Fruit fly (Drosophila melanogaster) whole organism, embryonic: ENCODE results near the gene Fum1.

ENCODE experiments used
- Adf1 ChIP-seq: fragments of 200-800 bp; sonication (Bioruptor generic); IDR thresholded peaks from 2 replicates; pipeline ENCODE4 v1.3.6; 2022; ENCODE audit warnings: missing biosample characterization, missing genetic modification characterization
- CG10543 ChIP-seq: fragments of 200-800 bp; sonication (Bioruptor generic); optimal IDR thresholded peaks from 3 replicates; lab custom pipeline; 2017; ENCODE audit warnings: missing biosample characterization, mild to moderate bottlenecking, missing genetic modification characterization, moderate library complexity
- CG12744 ChIP-seq: fragments of 200-800 bp; sonication (Bioruptor generic); optimal IDR thresholded peaks from 2 replicates; lab custom pipeline; 2016; ENCODE audit warnings: missing biosample characterization, missing genetic modification characterization
- CG13123 ChIP-seq: fragments of 200-800 bp; sonication (Bioruptor generic); optimal IDR thresholded peaks from 2 replicates; lab custom pipeline; 2016; ENCODE audit warnings: missing biosample characterization, missing genetic modification characterization
- CG13287 ChIP-seq: fragments of 200-800 bp; sonication (Bioruptor generic); IDR thresholded peaks from 2 replicates; pipeline ENCODE4 v1.3.6; 2022; ENCODE audit warnings: missing biosample characterization, missing genetic modification characterization; ENCODE audit not compliant: partially characterized antibody
- CG13624 ChIP-seq: fragments of 200-800 bp; sonication (Bioruptor generic); optimal IDR thresholded peaks from 2 replicates; lab custom pipeline; 2016; ENCODE audit warnings: missing biosample characterization, missing genetic modification characterization
- CG15479 ChIP-seq: fragments of 200-800 bp; sonication (Bioruptor generic); optimal IDR thresholded peaks from 3 replicates; lab custom pipeline; 2019; ENCODE audit warnings: missing biosample characterization, mild to moderate bottlenecking, missing genetic modification characterization, moderate library complexity
- CG17186 ChIP-seq: fragments of 200-800 bp; sonication (Bioruptor generic); optimal IDR thresholded peaks from 3 replicates; lab custom pipeline; 2017; ENCODE audit warnings: missing biosample characterization, missing genetic modification reagents, missing genetic modification characterization
- CG17361 ChIP-seq: fragments of 200-800 bp; sonication (Bioruptor generic); IDR thresholded peaks from 3 replicates; pipeline ENCODE4 v1.3.6; 2022; ENCODE audit warnings: missing biosample characterization, missing genetic modification characterization
- CG17385 ChIP-seq: fragments of 200-800 bp; sonication (Bioruptor generic); optimal IDR thresholded peaks from 3 replicates; lab custom pipeline; 2018; ENCODE audit warnings: missing biosample characterization, mild to moderate bottlenecking, missing genetic modification characterization
- CG17568 ChIP-seq: fragments of 200-800 bp; sonication (Bioruptor generic); optimal IDR thresholded peaks from 2 replicates; lab custom pipeline; 2018; ENCODE audit warnings: missing biosample characterization, mild to moderate bottlenecking, missing genetic modification characterization, moderate library complexity
- CG18262 ChIP-seq: fragments of 200-800 bp; optimal IDR thresholded peaks from 3 replicates; lab custom pipeline; 2019; ENCODE audit warnings: missing biosample characterization, mild to moderate bottlenecking, missing genetic modification characterization, moderate library complexity
- CG32767 ChIP-seq: fragments of 200-800 bp; sonication (Bioruptor generic); IDR thresholded peaks from 2 replicates; pipeline ENCODE4 v1.3.6; 2022; ENCODE audit warnings: missing biosample characterization, missing genetic modification characterization
- CG34376 ChIP-seq: fragments of 200-800 bp; sonication (Bioruptor generic); optimal IDR thresholded peaks from 2 replicates; lab custom pipeline; 2018; ENCODE audit warnings: missing biosample characterization, mild to moderate bottlenecking, missing genetic modification characterization
- CG34422 ChIP-seq: fragments of 200-800 bp; sonication (Bioruptor generic); IDR thresholded peaks from 3 replicates; pipeline ENCODE4 v1.3.6; 2022; ENCODE audit warnings: missing biosample characterization, missing genetic modification characterization
- CG4282 ChIP-seq: fragments of 200-800 bp; sonication (Bioruptor generic); optimal IDR thresholded peaks from 2 replicates; lab custom pipeline; 2016; ENCODE audit warnings: missing biosample characterization, missing genetic modification characterization
- CG8281 ChIP-seq: fragments of 200-800 bp; sonication (Bioruptor generic); optimal IDR thresholded peaks from 2 replicates; lab custom pipeline; 2018; ENCODE audit warnings: missing biosample characterization, mild to moderate bottlenecking, missing genetic modification characterization, moderate library complexity
- CG8478 ChIP-seq: fragments of >200 bp; optimal IDR thresholded peaks from 2 replicates; lab custom pipeline; 2018
- CkIIα-i1 ChIP-seq: fragments of 200-800 bp; sonication (Bioruptor generic); IDR thresholded peaks from 2 replicates; pipeline ENCODE4 v1.3.6; 2022; ENCODE audit warnings: missing biosample characterization, missing genetic modification characterization
- CrebB ChIP-seq: fragments of 200-800 bp; sonication (Bioruptor generic); optimal IDR thresholded peaks from 3 replicates; lab custom pipeline; 2018; ENCODE audit warnings: missing biosample characterization, mild to moderate bottlenecking, missing genetic modification characterization
- D19A ChIP-seq: fragments of 200-800 bp; optimal IDR thresholded peaks from 3 replicates; lab custom pipeline; 2019; ENCODE audit warnings: missing biosample characterization, mild to moderate bottlenecking, missing genetic modification characterization, moderate library complexity
- Doc3 ChIP-seq: fragments of 200-800 bp; sonication (Bioruptor generic); IDR thresholded peaks from 3 replicates; pipeline ENCODE4 v1.3.6; 2022; ENCODE audit warnings: missing biosample characterization, missing genetic modification characterization; ENCODE audit not compliant: partially characterized antibody
- Dref ChIP-seq: fragments of 200-800 bp; sonication (Bioruptor generic); IDR thresholded peaks from 2 replicates; pipeline ENCODE4 v1.3.6; 2022; ENCODE audit warnings: missing biosample characterization, missing genetic modification characterization
- Elba2 ChIP-seq: fragments of 200-800 bp; sonication (Bioruptor generic); optimal IDR thresholded peaks from 3 replicates; lab custom pipeline; 2016; ENCODE audit warnings: missing biosample characterization, missing genetic modification characterization
- HHEX ChIP-seq: fragments of 200-800 bp; sonication (Bioruptor generic); optimal IDR thresholded peaks from 3 replicates; lab custom pipeline; 2017; ENCODE audit warnings: missing biosample characterization, mild to moderate bottlenecking, missing genetic modification characterization, missing genetic modification reagents
- Hand ChIP-seq: fragments of 200-800 bp; sonication (Bioruptor generic); optimal IDR thresholded peaks from 2 replicates; lab custom pipeline; 2017; ENCODE audit warnings: mild to moderate bottlenecking, missing biosample characterization, missing genetic modification reagents, missing genetic modification characterization
- HmgZ ChIP-seq: fragments of 200-800 bp; sonication (Bioruptor generic); optimal IDR thresholded peaks from 2 replicates; lab custom pipeline; 2018; ENCODE audit warnings: missing biosample characterization, mild to moderate bottlenecking, missing genetic modification characterization
- Lim3 ChIP-seq: fragments of 200-800 bp; sonication (Bioruptor generic); IDR thresholded peaks from 2 replicates; pipeline ENCODE4 v1.3.6; 2022; ENCODE audit warnings: missing biosample characterization, missing genetic modification characterization
- Med ChIP-seq: fragments of 200-800 bp; sonication (Bioruptor generic); peaks from one replicate; lab custom pipeline; 2016; ENCODE audit warnings: missing biosample characterization, missing genetic modification characterization, mild to moderate bottlenecking, inconsistent platforms, moderate library complexity
- NC2β ChIP-seq: fragments of 200-800 bp; sonication (Bioruptor generic); optimal IDR thresholded peaks from 2 replicates; lab custom pipeline; 2016; ENCODE audit warnings: missing biosample characterization, missing genetic modification characterization
- NFAT ChIP-seq: fragments of 200-800 bp; sonication (Bioruptor generic); IDR thresholded peaks from 2 replicates; pipeline ENCODE4 v1.3.6; 2022; ENCODE audit warnings: missing biosample characterization, missing genetic modification characterization
- Pdp1 ChIP-seq, 2 experiments: fragments of 200-800 bp; sonication (Bioruptor generic); optimal IDR thresholded peaks; 3 replicates each; lab custom pipeline; 2016; ENCODE audit warnings: missing biosample characterization in 2 of 2, missing genetic modification characterization in 2 of 2, mild to moderate bottlenecking in 1 of 2, moderate library complexity in 1 of 2
- ash1 ChIP-seq: fragments of 200-800 bp; sonication (Bioruptor generic); optimal IDR thresholded peaks from 2 replicates; lab custom pipeline; 2018; ENCODE audit warnings: missing biosample characterization, mild to moderate bottlenecking, missing genetic modification characterization
- ato ChIP-seq: fragments of 200-800 bp; sonication (Bioruptor generic); IDR thresholded peaks from 2 replicates; pipeline ENCODE4 v1.3.6; 2022; ENCODE audit warnings: missing biosample characterization, missing genetic modification characterization; ENCODE audit not compliant: partially characterized antibody
- bbx ChIP-seq: fragments of 200-800 bp; sonication (Bioruptor generic); IDR thresholded peaks from 2 replicates; pipeline ENCODE4 v1.3.6; 2022; ENCODE audit warnings: missing biosample characterization, missing genetic modification characterization; ENCODE audit not compliant: partially characterized antibody
- bsh ChIP-seq, 2 experiments: fragments of 200-800 bp; sonication (Bioruptor generic); optimal IDR thresholded peaks; 2 replicates each; lab custom pipeline; 2017 to 2018; ENCODE audit warnings: mild to moderate bottlenecking in 2 of 2, missing biosample characterization in 2 of 2, missing genetic modification characterization in 2 of 2, moderate library complexity in 1 of 2
- cg ChIP-seq: fragments of 200-800 bp; sonication (Bioruptor generic); optimal IDR thresholded peaks from 3 replicates; lab custom pipeline; 2019; ENCODE audit warnings: missing biosample characterization, mild to moderate bottlenecking, missing genetic modification characterization, moderate library complexity
- chinmo ChIP-seq: fragments of 200-800 bp; sonication (Bioruptor generic); IDR thresholded peaks from 4 replicates; pipeline ENCODE4 v1.3.6; 2022; ENCODE audit warnings: missing biosample characterization, missing genetic modification characterization; ENCODE audit not compliant: partially characterized antibody
- crol ChIP-seq: fragments of 200-800 bp; sonication (Bioruptor generic); IDR thresholded peaks from 2 replicates; pipeline ENCODE4 v1.3.6; 2022; ENCODE audit warnings: missing biosample characterization, missing genetic modification characterization
- dm ChIP-seq: fragments of 200-800 bp; sonication (Bioruptor generic); optimal IDR thresholded peaks from 3 replicates; lab custom pipeline; 2016; ENCODE audit warnings: missing biosample characterization, missing genetic modification characterization
- ewg ChIP-seq: fragments of 200-800 bp; sonication (Bioruptor generic); optimal IDR thresholded peaks from 3 replicates; lab custom pipeline; 2017; ENCODE audit warnings: mild to moderate bottlenecking, missing biosample characterization, missing genetic modification reagents, missing genetic modification characterization
- kni ChIP-seq: fragments of 200-800 bp; sonication (Bioruptor generic); optimal IDR thresholded peaks from 3 replicates; lab custom pipeline; 2017; ENCODE audit warnings: mild to moderate bottlenecking, missing biosample characterization, missing genetic modification reagents, missing genetic modification characterization
- nom ChIP-seq: fragments of 200-800 bp; sonication (Bioruptor generic); optimal IDR thresholded peaks from 2 replicates; lab custom pipeline; 2017; ENCODE audit warnings: missing biosample characterization, missing genetic modification characterization, mild to moderate bottlenecking, moderate library complexity, missing genetic modification reagents
- prd ChIP-seq, 3 experiments: fragments of >200 bp in 2 of 3; fragments of 200-800 bp in 1 of 3; sonication (Bioruptor generic) in 1 of 3; optimal IDR thresholded peaks in 2 of 3; IDR thresholded peaks in 1 of 3; 2 replicates in 2 of 3; 3 replicates in 1 of 3; pipeline versions ENCODE4 v1.3.6 to Lab custom; 2017 to 2022; ENCODE audit warnings: missing biosample characterization in 1 of 3, missing genetic modification characterization in 1 of 3
- ranshi ChIP-seq: fragments of 200-800 bp; sonication (Bioruptor generic); IDR thresholded peaks from 2 replicates; pipeline ENCODE4 v1.3.6; 2022; ENCODE audit warnings: missing biosample characterization, missing genetic modification characterization
- salm ChIP-seq: fragments of 200-800 bp; sonication (Bioruptor generic); optimal IDR thresholded peaks from 2 replicates; lab custom pipeline; 2018; ENCODE audit warnings: missing biosample characterization, mild to moderate bottlenecking, missing genetic modification characterization
- scrt ChIP-seq: fragments of 200-800 bp; sonication (Bioruptor generic); optimal IDR thresholded peaks from 2 replicates; lab custom pipeline; 2018; ENCODE audit warnings: missing biosample characterization, mild to moderate bottlenecking, missing genetic modification characterization, moderate library complexity
- wor ChIP-seq: fragments of 200-800 bp; sonication (Bioruptor generic); IDR thresholded peaks from 2 replicates; pipeline ENCODE4 v1.3.6; 2022; ENCODE audit warnings: missing biosample characterization, missing genetic modification characterization

Gene Fum1

dm6 chrX:6694105-6694788 lies 16.0 kb downstream of the Fum1 start (continued):
- TF ChIP-seq CG15479 (GFP tag; lab: Kevin White, UChicago): peak; percentile 63
- no peak for TF ChIP-seq kni (GFP tag; lab: Kevin White, UChicago)
- TF ChIP-seq Hand (GFP tag; lab: Kevin White, UChicago): no peak
- no peak for TF ChIP-seq crol
- TF ChIP-seq NFAT (GFP tag; lab: Robert Waterston, UW): peak; percentile 72; the same call in 1 of the 2 replicates
- peak; percentile 51; the same call in 1 of the 3 replicates for TF ChIP-seq CG34422 (GFP tag; lab: Robert Waterston, UW)
- TF ChIP-seq CrebB: peak; percentile 42
- 0 out of 2 replicates have a peak, but pooled peaks have one; percentile 6 for TF ChIP-seq bbx (GFP tag; lab: Robert Waterston, UW)
- TF ChIP-seq Med (GFP tag; lab: Kevin White, UChicago): peak; percentile 38
- TF ChIP-seq prd (optimal IDR thresholded peaks at IDR 0.05; lab: Kevin White, UChicago): no peak
- TF ChIP-seq prd (GFP tag; IDR thresholded peaks at IDR 0.05; lab: Robert Waterston, UW): no peak
- no peak for TF ChIP-seq CG12744 (GFP tag; lab: Kevin White, UChicago)
- no peak for TF ChIP-seq CG4282 (GFP tag; lab: Kevin White, UChicago)
- peak; percentile 37 for TF ChIP-seq Elba2 (GFP tag; lab: Kevin White, UChicago)
- TF ChIP-seq CG17385: peak; percentile 95
- peak; percentile 22 for TF ChIP-seq CG17186 (GFP tag; lab: Kevin White, UChicago)
- no peak for TF ChIP-seq CG13287 (GFP tag; lab: Robert Waterston, UW)
- peak; percentile 26 for TF ChIP-seq dm (GFP tag; lab: Kevin White, UChicago)
- TF ChIP-seq HmgZ (tag; lab: Kevin White, UChicago): peak; percentile 24
- no peak for TF ChIP-seq CG17361
- peak; percentile 61 for TF ChIP-seq nom (GFP tag; lab: Kevin White, UChicago)
- TF ChIP-seq CG17568 (GFP tag; lab: Kevin White, UChicago): no peak
- peak; percentile 43; the same call in 1 of the 4 replicates for TF ChIP-seq chinmo
- TF ChIP-seq Adf1 (GFP tag; lab: Robert Waterston, UW): peak; percentile 96
- TF ChIP-seq CG13624 (GFP tag; lab: Kevin White, UChicago): peak; percentile 5
- TF ChIP-seq CG8478: peak; percentile 84
- TF ChIP-seq cg: peak; percentile 98
- TF ChIP-seq CG34376 (GFP tag; lab: Kevin White, UChicago): peak; percentile 44
- no peak for TF ChIP-seq ato (GFP tag; lab: Robert Waterston, UW)
- peak; percentile 58 for TF ChIP-seq CG10543 (GFP tag; lab: Kevin White, UChicago)
- TF ChIP-seq Pdp1 (GFP tag; optimal IDR thresholded peaks at IDR 0.05; lab: Kevin White, UChicago): peak in 1 of 2 experiments; percentile 92
- peak in 1 of 2 experiments; percentile 54 for TF ChIP-seq bsh (GFP tag; optimal IDR thresholded peaks at IDR 0.05; lab: Kevin White, UChicago)

- no peak for TF ChIP-seq ranshi
- peak; percentile 93 for TF ChIP-seq Doc3 (GFP tag; lab: Robert Waterston, UW)
- TF ChIP-seq ewg (GFP tag; lab: Kevin White, UChicago): no peak
- peak; percentile 83 for TF ChIP-seq Dref
- TF ChIP-seq CG18262 (tag; lab: Kevin White, UChicago): no peak
- no peak for TF ChIP-seq CG13123
- TF ChIP-seq D19A (tag; lab: Kevin White, UChicago): no peak
- no peak for TF ChIP-seq wor
- TF ChIP-seq dm (GFP tag; lab: Kevin White, UChicago): no peak
- TF ChIP-seq CG32767 (GFP tag; lab: Robert Waterston, UW): no peak
- no peak for TF ChIP-seq CG34376 (GFP tag; lab: Kevin White, UChicago)
- no peak for TF ChIP-seq Lim3 (GFP tag; lab: Robert Waterston, UW)
- peak; percentile 21 for TF ChIP-seq salm (tag; lab: Kevin White, UChicago)
- TF ChIP-seq CG8281 (tag; lab: Kevin White, UChicago): no peak
- TF ChIP-seq CkIIα-i1: no peak
- TF ChIP-seq NC2β: no peak
- no peak for TF ChIP-seq HHEX (GFP tag; lab: Kevin White, UChicago)
- TF ChIP-seq scrt: no peak
- TF ChIP-seq ash1: no peak
These were observed 16.8 kb downstream of the Fum1 start, which contains the start of gene CG14442 for dm6 chrX:6694979-6695388. TSS of gene CG14442 (minus strand) at chrX:6695007.
